Fruit fly (Drosophila melanogaster) whole organism, embryonic: Measurements from ENCODE around the gene CG17717.
A peak's percentile ranks its signal among the peaks of the same experiment; 100 is the strongest.

ENCODE experiments used
- Aef1 ChIP-seq: fragments of 200-800 bp; sonication (Bioruptor generic); IDR thresholded peaks from 3 replicates; pipeline ENCODE4 v1.3.6; 2022; ENCODE audit warnings: missing biosample characterization, missing genetic modification characterization
- BtbVII ChIP-seq: fragments of 200-800 bp; sonication (Bioruptor generic); optimal IDR thresholded peaks from 3 replicates; lab custom pipeline; 2017; ENCODE audit warnings: missing biosample characterization, mild to moderate bottlenecking, missing genetic modification characterization
- CG10274 ChIP-seq: fragments of 200-800 bp; sonication (Bioruptor generic); optimal IDR thresholded peaks from 3 replicates; lab custom pipeline; 2017; ENCODE audit warnings: missing biosample characterization, mild to moderate bottlenecking, missing genetic modification characterization
- CG10654 ChIP-seq: fragments of 200-800 bp; sonication (Bioruptor generic); optimal IDR thresholded peaks from 2 replicates; lab custom pipeline; 2016; ENCODE audit warnings: missing biosample characterization, missing genetic modification characterization
- CG11456 ChIP-seq: fragments of 200-800 bp; sonication (Bioruptor generic); IDR thresholded peaks from 3 replicates; pipeline ENCODE4 v1.3.6; 2022; ENCODE audit warnings: missing biosample characterization, missing genetic modification characterization
- CG12155 ChIP-seq: fragments of 200-800 bp; sonication (Bioruptor generic); optimal IDR thresholded peaks from 3 replicates; lab custom pipeline; 2016; ENCODE audit warnings: missing biosample characterization, missing genetic modification characterization
- CG12769 ChIP-seq: fragments of 200-800 bp; sonication (Bioruptor generic); optimal IDR thresholded peaks from 2 replicates; lab custom pipeline; 2019; ENCODE audit warnings: missing biosample characterization, mild to moderate bottlenecking, missing genetic modification characterization, moderate library complexity
- CG13296 ChIP-seq: fragments of 200-800 bp; sonication (Bioruptor generic); optimal IDR thresholded peaks from 3 replicates; lab custom pipeline; 2018; ENCODE audit warnings: missing biosample characterization, mild to moderate bottlenecking, missing genetic modification characterization
- CG15073 ChIP-seq: fragments of 200-800 bp; sonication (Bioruptor generic); optimal IDR thresholded peaks from 2 replicates; lab custom pipeline; 2016; ENCODE audit warnings: missing biosample characterization, missing genetic modification characterization
- CG1647 ChIP-seq: fragments of 200-800 bp; sonication (Bioruptor generic); optimal IDR thresholded peaks from 3 replicates; lab custom pipeline; 2016; ENCODE audit warnings: missing biosample characterization, missing genetic modification characterization
- CG16779 ChIP-seq: fragments of 200-800 bp; sonication (Bioruptor generic); IDR thresholded peaks from 2 replicates; pipeline ENCODE4 v1.3.6; 2022; ENCODE audit warnings: missing biosample characterization, missing genetic modification characterization
- CG17385 ChIP-seq: fragments of 200-800 bp; sonication (Bioruptor generic); optimal IDR thresholded peaks from 3 replicates; lab custom pipeline; 2018; ENCODE audit warnings: missing biosample characterization, mild to moderate bottlenecking, missing genetic modification characterization
- CG1792 ChIP-seq: fragments of 200-800 bp; sonication (Bioruptor generic); optimal IDR thresholded peaks from 2 replicates; lab custom pipeline; 2016; ENCODE audit warnings: missing biosample characterization, missing genetic modification characterization
- CG31224 ChIP-seq: fragments of 200-800 bp; sonication (Bioruptor generic); IDR thresholded peaks from 2 replicates; pipeline ENCODE4 v1.3.6; 2022; ENCODE audit warnings: missing biosample characterization, missing genetic modification characterization
- CG3163 ChIP-seq: fragments of 200-800 bp; sonication (Bioruptor generic); optimal IDR thresholded peaks from 3 replicates; lab custom pipeline; 2016; ENCODE audit warnings: missing biosample characterization, missing genetic modification characterization
- CG32532 ChIP-seq: fragments of 200-800 bp; sonication (Bioruptor generic); IDR thresholded peaks from 2 replicates; pipeline ENCODE4 v1.3.6; 2022; ENCODE audit warnings: missing biosample characterization, missing genetic modification characterization
- CG32772 ChIP-seq: fragments of 200-800 bp; sonication (Bioruptor generic); IDR thresholded peaks from 2 replicates; pipeline ENCODE4 v1.3.6; 2022; ENCODE audit warnings: missing biosample characterization, missing genetic modification characterization
- CG3407 ChIP-seq: fragments of 200-800 bp; sonication (Bioruptor generic); optimal IDR thresholded peaks from 2 replicates; lab custom pipeline; 2018; ENCODE audit warnings: missing biosample characterization, mild to moderate bottlenecking, missing genetic modification characterization
- CG3847 ChIP-seq: fragments of 200-800 bp; sonication (Bioruptor generic); IDR thresholded peaks from 2 replicates; pipeline ENCODE4 v1.3.6; 2022; ENCODE audit warnings: missing biosample characterization, missing genetic modification characterization
- CG4360 ChIP-seq: fragments of 200-800 bp; sonication (Bioruptor generic); IDR thresholded peaks from 2 replicates; pipeline ENCODE4 v1.3.6; 2022; ENCODE audit warnings: missing biosample characterization, missing genetic modification characterization
- CG4424 ChIP-seq: fragments of 200-800 bp; sonication (Bioruptor generic); optimal IDR thresholded peaks from 3 replicates; lab custom pipeline; 2016; ENCODE audit warnings: missing biosample characterization, missing genetic modification characterization
- CG4617 ChIP-seq: fragments of 200-800 bp; sonication (Bioruptor generic); optimal IDR thresholded peaks from 3 replicates; lab custom pipeline; 2016; ENCODE audit warnings: missing biosample characterization, missing genetic modification characterization, borderline replicate concordance
- CG7357 ChIP-seq: fragments of 200-800 bp; sonication (Bioruptor generic); IDR thresholded peaks from 3 replicates; pipeline ENCODE4 v1.3.6; 2022; ENCODE audit warnings: missing biosample characterization, missing genetic modification characterization
- CG8478 ChIP-seq: fragments of >200 bp; optimal IDR thresholded peaks from 2 replicates; lab custom pipeline; 2018
- CG9437 ChIP-seq: fragments of 200-800 bp; sonication (Bioruptor generic); optimal IDR thresholded peaks from 2 replicates; lab custom pipeline; 2018; ENCODE audit warnings: missing biosample characterization, mild to moderate bottlenecking, missing genetic modification characterization
- CG9609 ChIP-seq: fragments of 200-800 bp; sonication (Bioruptor generic); optimal IDR thresholded peaks from 3 replicates; lab custom pipeline; 2016; ENCODE audit warnings: missing biosample characterization, missing genetic modification characterization
- CHES-1-like ChIP-seq: fragments of 200-800 bp; sonication (Bioruptor generic); optimal IDR thresholded peaks from 2 replicates; lab custom pipeline; 2016; ENCODE audit warnings: missing biosample characterization, missing genetic modification characterization
- Dp ChIP-seq: fragments of 200-800 bp; sonication (Bioruptor generic); optimal IDR thresholded peaks from 2 replicates; lab custom pipeline; 2018; ENCODE audit warnings: missing biosample characterization, mild to moderate bottlenecking, missing genetic modification characterization, moderate library complexity
- ERR ChIP-seq: fragments of 200-800 bp; sonication (Bioruptor generic); optimal IDR thresholded peaks from 2 replicates; lab custom pipeline; 2016; ENCODE audit warnings: missing biosample characterization, missing genetic modification characterization
- HHEX ChIP-seq: fragments of 200-800 bp; sonication (Bioruptor generic); optimal IDR thresholded peaks from 3 replicates; lab custom pipeline; 2017; ENCODE audit warnings: missing biosample characterization, mild to moderate bottlenecking, missing genetic modification characterization, missing genetic modification reagents
- HLH3B ChIP-seq: fragments of 200-800 bp; sonication (Bioruptor generic); IDR thresholded peaks from 2 replicates; pipeline ENCODE4 v1.3.6; 2022; ENCODE audit warnings: missing biosample characterization, missing genetic modification characterization
- Hey ChIP-seq: fragments of 200-800 bp; sonication (Bioruptor generic); optimal IDR thresholded peaks from 3 replicates; lab custom pipeline; 2018; ENCODE audit warnings: missing biosample characterization, mild to moderate bottlenecking, missing genetic modification characterization
- Meics ChIP-seq: fragments of 200-800 bp; sonication (Bioruptor generic); optimal IDR thresholded peaks from 2 replicates; lab custom pipeline; 2017; ENCODE audit warnings: missing biosample characterization, mild to moderate bottlenecking, missing genetic modification characterization
- Opbp ChIP-seq: fragments of 200-800 bp; sonication (Bioruptor generic); IDR thresholded peaks from 3 replicates; pipeline ENCODE4 v1.3.6; 2022; ENCODE audit warnings: missing biosample characterization, missing genetic modification characterization; ENCODE audit not compliant: partially characterized antibody
- PHDP ChIP-seq: fragments of 200-800 bp; sonication (Bioruptor generic); optimal IDR thresholded peaks from 3 replicates; lab custom pipeline; 2018; ENCODE audit warnings: missing biosample characterization, mild to moderate bottlenecking, missing genetic modification characterization, moderate library complexity
- Rfx ChIP-seq: fragments of 200-800 bp; sonication (Bioruptor generic); IDR thresholded peaks from 2 replicates; pipeline ENCODE4 v1.3.6; 2022; ENCODE audit warnings: missing biosample characterization, missing genetic modification characterization
- Side ChIP-seq: fragments of 200-800 bp; sonication (Bioruptor generic); optimal IDR thresholded peaks from 2 replicates; lab custom pipeline; 2016; ENCODE audit warnings: missing biosample characterization, missing genetic modification characterization
- br ChIP-seq: fragments of >200 bp; optimal IDR thresholded peaks from 2 replicates; lab custom pipeline; 2017
- dmrt11E ChIP-seq: fragments of 200-800 bp; sonication (Bioruptor generic); optimal IDR thresholded peaks from 3 replicates; lab custom pipeline; 2018; ENCODE audit warnings: missing biosample characterization, mild to moderate bottlenecking, missing genetic modification characterization, moderate library complexity
- gem ChIP-seq: fragments of 200-800 bp; sonication (Bioruptor generic); optimal IDR thresholded peaks from 2 replicates; lab custom pipeline; 2019; ENCODE audit warnings: missing biosample characterization, mild to moderate bottlenecking, missing genetic modification characterization, moderate library complexity
- ham ChIP-seq: fragments of 200-800 bp; sonication (Bioruptor generic); IDR thresholded peaks from 2 replicates; pipeline ENCODE4 v1.3.6; 2022; ENCODE audit warnings: missing biosample characterization, missing genetic modification characterization
- hbn ChIP-seq: fragments of 200-800 bp; sonication (Bioruptor generic); IDR thresholded peaks from 2 replicates; pipeline ENCODE4 v1.3.6; 2022; ENCODE audit warnings: missing biosample characterization, missing genetic modification characterization; ENCODE audit not compliant: partially characterized antibody
- jigr1 ChIP-seq: fragments of 200-800 bp; sonication (Bioruptor generic); IDR thresholded peaks from 3 replicates; pipeline ENCODE4 v1.3.6; 2022; ENCODE audit warnings: missing biosample characterization, missing genetic modification characterization
- otp ChIP-seq: fragments of 200-800 bp; sonication (Bioruptor generic); IDR thresholded peaks from 3 replicates; pipeline ENCODE4, ENCODE4 v1.3.6; 2022; ENCODE audit warnings: missing biosample characterization, missing genetic modification characterization
- peb ChIP-seq: fragments of 200-800 bp; sonication (Bioruptor generic); IDR thresholded peaks from 2 replicates; pipeline ENCODE4 v1.3.6; 2022; ENCODE audit warnings: missing biosample characterization, missing genetic modification characterization
- pho ChIP-seq: fragments of 200-800 bp; sonication (Bioruptor generic); optimal IDR thresholded peaks from 2 replicates; lab custom pipeline; 2016; ENCODE audit warnings: missing biosample characterization, missing genetic modification characterization
- pros ChIP-seq: fragments of 200-800 bp; sonication (Bioruptor generic); optimal IDR thresholded peaks from 3 replicates; lab custom pipeline; 2019; ENCODE audit warnings: missing biosample characterization, mild to moderate bottlenecking, missing genetic modification characterization, moderate library complexity
- row ChIP-seq: fragments of 200-800 bp; sonication (Bioruptor generic); IDR thresholded peaks from 3 replicates; pipeline ENCODE4 v1.3.6; 2022; ENCODE audit warnings: missing biosample characterization, missing genetic modification characterization
- schlank ChIP-seq: fragments of 200-800 bp; sonication (Bioruptor generic); optimal IDR thresholded peaks from 2 replicates; lab custom pipeline; 2018; ENCODE audit warnings: missing biosample characterization, mild to moderate bottlenecking, missing genetic modification characterization
- toy ChIP-seq: fragments of 200-800 bp; sonication (Bioruptor generic); IDR thresholded peaks from 2 replicates; pipeline ENCODE4 v1.3.6; 2022; ENCODE audit warnings: missing biosample characterization, missing genetic modification characterization
- ttk ChIP-seq: fragments of 200-800 bp; sonication (Bioruptor generic); IDR thresholded peaks from 2 replicates; pipeline ENCODE4 v2.1.2; 2022; ENCODE audit warnings: missing biosample characterization, missing genetic modification characterization
- unc-4 ChIP-seq: fragments of 200-800 bp; sonication (Bioruptor generic); IDR thresholded peaks from 2 replicates; pipeline ENCODE4 v1.3.6; 2022; ENCODE audit warnings: missing biosample characterization, missing genetic modification characterization; ENCODE audit not compliant: partially characterized antibody
- unpg ChIP-seq: fragments of 200-800 bp; sonication (Bioruptor generic); optimal IDR thresholded peaks from 3 replicates; lab custom pipeline; 2018; ENCODE audit warnings: missing biosample characterization, mild to moderate bottlenecking, missing genetic modification characterization, moderate library complexity

The CG17717 gene

dm6 chrX:6542331-6542730 is 46.8 kb upstream of the CG17717 start (continued):
- TF ChIP-seq br (lab: Kevin White, UChicago) (no peak), CG12155 (no peak), CG1792 (GFP tag; lab: Kevin White, UChicago) (no peak), CG8478 (lab: Kevin White, UChicago) (no peak), CG10654 (no peak), CG1647 (GFP tag; lab: Kevin White, UChicago) (no peak), CG17385 (GFP tag; lab: Kevin White, UChicago) (peak; percentile 35), pros (GFP tag; lab: Kevin White, UChicago) (no peak), CG3407 (GFP tag; lab: Kevin White, UChicago) (no peak), CG16779 (GFP tag; lab: Robert Waterston, UW) (no peak), CG11456 (no peak), Side (no peak), CHES-1-like (GFP tag; lab: Kevin White, UChicago) (no peak), CG9437 (GFP tag; lab: Kevin White, UChicago) (peak; percentile 17), Aef1 (GFP tag; lab: Robert Waterston, UW) (0 out of 3 replicates have a peak, but pooled peaks have one; percentile 35), peb (GFP tag; lab: Robert Waterston, UW) (peak; percentile 29; the same call in 1 of the 2 replicates), CG31224 (GFP tag; lab: Robert Waterston, UW) (no peak), ttk (no peak), otp (GFP tag; lab: Robert Waterston, UW) (peak; percentile 54; the same call in 1 of the 3 replicates), ERR (GFP tag; lab: Kevin White, UChicago) (no peak), CG4424 (GFP tag; lab: Kevin White, UChicago) (no peak), ham (GFP tag; lab: Robert Waterston, UW) (no peak), PHDP (peak; percentile 54), toy (GFP tag; lab: Robert Waterston, UW) (no peak), CG10274 (GFP tag; lab: Kevin White, UChicago) (no peak), CG32532 (GFP tag; lab: Robert Waterston, UW) (no peak), jigr1 (GFP tag; lab: Robert Waterston, UW) (no peak), CG3163 (GFP tag; lab: Kevin White, UChicago) (no peak), CG3847 (GFP tag; lab: Robert Waterston, UW) (no peak), BtbVII (GFP tag; lab: Kevin White, UChicago) (no peak), pho (GFP tag; lab: Kevin White, UChicago) (no peak), Dp (no peak), schlank (no peak), hbn (no peak), Hey (no peak), CG7357 (GFP tag; lab: Robert Waterston, UW) (0 out of 3 replicates have a peak, but pooled peaks have one; percentile 29), row (GFP tag; lab: Robert Waterston, UW) (peak; percentile 67), CG15073 (GFP tag; lab: Kevin White, UChicago) (no peak), CG4360 (GFP tag; lab: Robert Waterston, UW) (no peak), CG4617 (GFP tag; lab: Kevin White, UChicago) (no peak), Opbp (no peak), CG32772 (GFP tag; lab: Robert Waterston, UW) (peak; percentile 55), unpg (GFP tag; lab: Kevin White, UChicago) (peak; percentile 67), Meics (peak; percentile 2), CG13296 (GFP tag; lab: Kevin White, UChicago) (no peak), HLH3B (GFP tag; lab: Robert Waterston, UW) (peak; percentile 50; the same call in 1 of the 2 replicates), CG9609 (no peak), gem (tag; lab: Kevin White, UChicago) (peak; percentile 67), dmrt11E (no peak), Rfx (GFP tag; lab: Robert Waterston, UW) (no peak), HHEX (GFP tag; lab: Kevin White, UChicago) (peak; percentile 7), CG12769 (tag; lab: Kevin White, UChicago) (peak; percentile 38), unc-4 (GFP tag; lab: Robert Waterston, UW) (no peak)
